Worm (Caenorhabditis elegans): ENCODE measurements around the gene T01C3.2.
A peak's percentile ranks its signal among the peaks of the same experiment; 100 is the strongest.

DNA sequence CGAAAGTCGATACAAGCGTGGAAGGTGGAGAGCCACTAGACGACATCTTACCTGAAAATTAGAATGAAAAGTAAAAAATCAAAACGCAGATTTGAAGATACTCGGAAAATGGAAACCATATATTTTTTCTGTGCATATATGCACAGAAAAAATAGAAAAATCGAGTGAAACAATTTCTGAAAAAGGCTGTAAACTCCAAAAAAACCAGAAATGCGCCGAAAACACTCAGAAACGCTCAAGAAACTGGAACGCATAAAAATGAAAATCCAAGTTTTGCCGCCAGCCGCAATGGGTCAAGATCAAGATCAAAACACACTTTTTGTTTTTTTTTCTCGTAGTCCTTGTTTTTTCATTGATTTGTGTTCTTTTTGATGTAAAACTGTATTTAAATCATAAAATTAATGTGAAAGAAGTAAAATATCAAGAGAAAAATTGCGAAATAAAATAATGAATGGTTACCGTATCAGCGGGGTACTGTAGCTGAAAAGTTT, 1.7 kb downstream of the T01C3.2 start, which contains the start of gene T01C3.3:
- TF ChIP-seq lin-35 (GFP tag; optimal IDR thresholded peaks at IDR 0.05) = peak in 1 of 3 experiments; percentile 59
- TF ChIP-seq snpc-4 (GFP tag; optimal IDR thresholded peaks at IDR 0.05) = peak; percentile 22
- TF ChIP-seq snpc-4 (tag; optimal IDR thresholded peaks at IDR 0.05) = peak in 1 of 4 experiments; percentile 10
- peak; percentile 60 for TF ChIP-seq attf-3 (GFP tag; conservative IDR thresholded peaks at IDR 0.05)
- no peak for TF ChIP-seq ama-1 (optimal IDR thresholded peaks at IDR 0.05)
- no peak for TF ChIP-seq ama-1 (GFP tag; optimal IDR thresholded peaks at IDR 0.05)
- TF ChIP-seq dox-1 (GFP tag; IDR thresholded peaks at IDR 0.05) = peak; percentile 57
- peak; percentile 42 for TF ChIP-seq F49E8.2 (tag; optimal IDR thresholded peaks at IDR 0.05; ENCODE audit: insufficient read depth)
- TF ChIP-seq mxl-1 (tag; optimal IDR thresholded peaks at IDR 0.05) = no peak
- no peak for TF ChIP-seq Y56A3A.18 (GFP tag; IDR thresholded peaks at IDR 0.05)
- no peak for TF ChIP-seq zfh-2 (GFP tag; conservative IDR thresholded peaks at IDR 0.05)

All from whole organism, young adult.